Worm (Caenorhabditis elegans): ENCODE data around the gene C09G4.4.

Gene C09G4.4

DNA sequence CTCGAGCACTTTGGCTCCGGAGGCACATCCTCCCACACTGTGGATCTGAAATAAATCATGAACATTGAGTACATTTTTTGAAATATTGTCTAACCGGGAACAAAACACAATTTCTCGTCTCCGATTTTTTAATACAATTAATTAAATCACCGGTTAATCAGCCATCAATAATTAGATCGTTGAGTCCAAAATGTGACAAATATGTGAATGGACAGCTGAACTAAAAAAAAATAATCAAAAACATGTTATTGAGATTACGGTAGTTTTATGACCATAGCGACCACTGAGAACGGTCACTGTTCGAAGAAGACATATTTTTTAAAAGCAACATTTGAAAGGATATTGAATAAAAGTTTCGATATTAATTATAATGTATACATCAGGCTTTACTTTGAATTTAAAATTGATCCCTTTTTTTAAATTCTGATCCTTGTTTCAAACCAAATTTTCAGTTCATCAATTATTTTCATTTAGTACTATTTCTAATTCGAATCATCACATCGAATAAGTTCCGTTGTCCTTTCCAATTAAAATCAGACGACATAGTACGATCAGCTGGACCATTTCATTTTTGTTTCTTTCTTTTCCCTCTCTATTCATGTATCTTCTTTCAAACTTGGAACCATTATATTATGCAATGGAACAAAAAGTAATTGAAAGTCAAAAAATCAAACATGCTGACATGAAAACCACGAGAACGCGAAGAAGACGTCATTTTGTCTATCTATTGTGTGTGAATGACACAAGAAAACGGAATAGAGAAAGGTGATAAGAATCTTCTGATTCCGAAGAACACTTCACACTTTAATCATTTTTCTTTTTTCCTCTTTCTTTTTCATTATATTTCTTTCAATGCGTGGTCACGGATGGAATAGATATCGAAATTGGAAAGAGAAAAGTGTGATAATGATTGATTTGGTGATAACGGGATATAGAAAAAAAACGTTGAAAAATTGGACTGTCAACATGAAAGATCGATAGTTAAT lies 17.6 kb downstream of the C09G4.4 start (continued):
- TF ChIP-seq efl-3 (GFP tag; optimal IDR thresholded peaks at IDR 0.05): no peak
- TF ChIP-seq nhr-20 (tag; optimal IDR thresholded peaks at IDR 0.05): peak; percentile 87
- peak; percentile 51 for TF ChIP-seq lin-13 (GFP tag; optimal IDR thresholded peaks at IDR 0.05)
- TF ChIP-seq fkh-8 (tag; optimal IDR thresholded peaks at IDR 0.05): no peak
- TF ChIP-seq ceh-88 (GFP tag; IDR thresholded peaks at IDR 0.05): peak; percentile 30; the same call in 1 of the 2 replicates
- TF ChIP-seq ceh-90 (tag; optimal IDR thresholded peaks at IDR 0.05): no peak
- TF ChIP-seq swsn-7 (tag; optimal IDR thresholded peaks at IDR 0.05): no peak
- TF ChIP-seq F16B12.6 (tag; optimal IDR thresholded peaks at IDR 0.05): no peak
- peak; percentile 61 for TF ChIP-seq tlp-1 (tag; optimal IDR thresholded peaks at IDR 0.05)
- no peak for TF ChIP-seq zag-1 (tag; optimal IDR thresholded peaks at IDR 0.05)
- peak; percentile 27 to 54 for TF ChIP-seq lsy-2 (tag; optimal IDR thresholded peaks at IDR 0.05)
- peak; percentile 29 for TF ChIP-seq unc-130 (tag; optimal IDR thresholded peaks at IDR 0.05)
- TF ChIP-seq mab-9 (GFP tag; IDR thresholded peaks at IDR 0.05): no peak
- TF ChIP-seq nhr-47 (tag; optimal IDR thresholded peaks at IDR 0.05): peak; percentile 26
- TF ChIP-seq pag-3 (tag; optimal IDR thresholded peaks at IDR 0.05; ENCODE audit: borderline replicate concordance, insufficient read depth): no peak
- TF ChIP-seq pqm-1 (tag; optimal IDR thresholded peaks at IDR 0.05): peak; percentile 60
- TF ChIP-seq unc-98 (GFP tag; IDR thresholded peaks at IDR 0.05): no peak
- no peak for TF ChIP-seq grh-1 (GFP tag; IDR thresholded peaks at IDR 0.05)
- TF ChIP-seq hlh-17 (GFP tag; optimal IDR thresholded peaks at IDR 0.05; ENCODE audit: borderline replicate concordance): no peak
- TF ChIP-seq nhr-19 (GFP tag; conservative IDR thresholded peaks at IDR 0.05): peak; percentile 51
- peak; percentile 25 for TF ChIP-seq C16A3.4 (tag; optimal IDR thresholded peaks at IDR 0.05)
- TF ChIP-seq pax-3 (tag; optimal IDR thresholded peaks at IDR 0.05): no peak
- no peak for TF ChIP-seq nhr-237 (tag; optimal IDR thresholded peaks at IDR 0.05)
- TF ChIP-seq ces-1 (GFP tag; optimal IDR thresholded peaks at IDR 0.05): no peak
- no peak for TF ChIP-seq unc-86 (tag; optimal IDR thresholded peaks at IDR 0.05)
- TF ChIP-seq nhr-71 (tag; optimal IDR thresholded peaks at IDR 0.05): peak; percentile 77
- TF ChIP-seq ztf-4 (tag; optimal IDR thresholded peaks at IDR 0.05): peak; percentile 1
- TF ChIP-seq skn-1 (tag; optimal IDR thresholded peaks at IDR 0.05): no peak
- peak; percentile 28 for TF ChIP-seq ama-1 (optimal IDR thresholded peaks at IDR 0.05)
- no peak for TF ChIP-seq mef-2 (tag; optimal IDR thresholded peaks at IDR 0.05)
- TF ChIP-seq alr-1 (tag; optimal IDR thresholded peaks at IDR 0.05; ENCODE audit: borderline replicate concordance): no peak
- TF ChIP-seq mdl-1 (tag; optimal IDR thresholded peaks at IDR 0.05): no peak
- TF ChIP-seq ztf-11 (tag; optimal IDR thresholded peaks at IDR 0.05): no peak
- no peak for TF ChIP-seq ceh-82 (tag; optimal IDR thresholded peaks at IDR 0.05)
- no peak for TF ChIP-seq nhr-77 (tag; optimal IDR thresholded peaks at IDR 0.05)
- no peak for TF ChIP-seq fkh-4 (tag; optimal IDR thresholded peaks at IDR 0.05; ENCODE audit: borderline replicate concordance)
- no peak for TF ChIP-seq zip-4 (GFP tag; optimal IDR thresholded peaks at IDR 0.05)
- peak; percentile 81 for TF ChIP-seq lin-14 (GFP tag; optimal IDR thresholded peaks at IDR 0.05)
- peak in 1 of 2 experiments; percentile 71 for TF ChIP-seq lin-35 (GFP tag; optimal IDR thresholded peaks at IDR 0.05)
- TF ChIP-seq blmp-1 (tag; optimal IDR thresholded peaks at IDR 0.05): peak; percentile 91
- no peak for TF ChIP-seq unc-30 (tag; optimal IDR thresholded peaks at IDR 0.05)
- TF ChIP-seq xbp-1 (tag; optimal IDR thresholded peaks at IDR 0.05): peak; percentile 33
- TF ChIP-seq unc-62 (GFP tag; optimal IDR thresholded peaks at IDR 0.05): no peak
- peak in 1 of 3 experiments; percentile 4 for TF ChIP-seq dpl-1 (GFP tag; optimal IDR thresholded peaks at IDR 0.05)
- TF ChIP-seq nhr-12 (tag; optimal IDR thresholded peaks at IDR 0.05): no peak
- TF ChIP-seq egl-27 (tag; optimal IDR thresholded peaks at IDR 0.05): no peak
- TF ChIP-seq aha-1 (tag; optimal IDR thresholded peaks at IDR 0.05): no peak
- TF ChIP-seq nhr-85 (tag): peak; percentile 90
- no peak for TF ChIP-seq lin-15B (tag; optimal IDR thresholded peaks at IDR 0.05)
- no peak for TF ChIP-seq efl-1 (optimal IDR thresholded peaks at IDR 0.05)
- TF ChIP-seq efl-1 (GFP tag; optimal IDR thresholded peaks at IDR 0.05 in 1 of 2): peak in 1 of 2 experiments; percentile 54
